Worm (Caenorhabditis elegans): ENCODE results near the gene F23H12.10.

ce11 chrV:12352881-12353280, 21.2 kb downstream of the F23H12.10 start:
- TF ChIP-seq nhr-179 (tag; optimal IDR thresholded peaks at IDR 0.05) (no peak), rpc-1 (optimal IDR thresholded peaks at IDR 0.05) (no peak), rpc-1 (tag; optimal IDR thresholded peaks at IDR 0.05) (no peak), tbp1 (GFP tag; optimal IDR thresholded peaks at IDR 0.05) (no peak), pha-4 (tag; optimal IDR thresholded peaks at IDR 0.05) (no peak), zfh-2 (GFP tag; conservative IDR thresholded peaks at IDR 0.05) (no peak), ceh-91 (GFP tag; IDR thresholded peaks at IDR 0.05) (no peak), lin-40 (tag; optimal IDR thresholded peaks at IDR 0.05) (no peak), athp-1 (tag; optimal IDR thresholded peaks at IDR 0.05) (no peak), ceh-58 (GFP tag; IDR thresholded peaks at IDR 0.05) (no peak), mel-28 (tag; optimal IDR thresholded peaks at IDR 0.05; ENCODE audit: borderline replicate concordance) (no peak), sea-2 (GFP tag; IDR thresholded peaks at IDR 0.05) (no peak), F55B11.4 (tag; optimal IDR thresholded peaks at IDR 0.05; ENCODE audit: borderline replicate concordance, insufficient read depth) (no peak)

All from whole organism, young adult.